Worm (Caenorhabditis elegans) whole organism, young adult: ENCODE results near the gene fbxb-65.

ENCODE experiments used
- F22D6.2 ChIP-seq: sonication (generic microtip); optimal IDR thresholded peaks from 2 replicates; lab custom pipeline; 2016; ENCODE audit warnings: mild to moderate bottlenecking, missing genetic modification characterization, missing compliant biosample characterization
- K12H6.12 ChIP-seq: fragments of 200-800 bp; sonication (Bioruptor generic); optimal IDR thresholded peaks from 2 replicates; lab custom pipeline; 2018; ENCODE audit warnings: mild to moderate bottlenecking, missing genetic modification characterization, missing compliant biosample characterization
- Y95B8A.8 ChIP-seq: fragments of 200-800 bp; sonication (Bioruptor generic); IDR thresholded peaks from 2 replicates; pipeline ENCODE4 v1.3.6; 2022; ENCODE audit warnings: missing genetic modification reagents, missing genetic modification characterization, missing compliant biosample characterization
- madf-6 ChIP-seq: fragments of 200-800 bp; sonication (Bioruptor generic); IDR thresholded peaks from 2 replicates; pipeline ENCODE4 v1.3.6; 2022; ENCODE audit warnings: missing genetic modification reagents, missing genetic modification characterization, missing compliant biosample characterization
- snpc-1.3 ChIP-seq: sonication (generic microtip); optimal IDR thresholded peaks from 2 replicates; lab custom pipeline; 2017; ENCODE audit warnings: missing genetic modification characterization, mild to moderate bottlenecking, missing compliant biosample characterization, antibody characterized with exemption, moderate library complexity, missing genotype, missing genetic modification reagents; ENCODE audit not compliant: insufficient read depth
- snpc-4 ChIP-seq, 5 experiments: fragments of 150-350 bp in 1 of 5; sonication (generic microtip) in 4 of 5; optimal IDR thresholded peaks; 2 replicates each; lab custom pipeline; 2014 to 2018; ENCODE audit warnings: missing genetic modification characterization in 5 of 5, missing biosample characterization in 3 of 5, antibody characterized with exemption in 2 of 5, mild to moderate bottlenecking in 2 of 5, missing compliant biosample characterization in 2 of 5, missing genotype in 2 of 5, moderate library complexity in 2 of 5, missing genetic modification reagents in 1 of 5
- sptf-2 ChIP-seq: fragments of 200-800 bp; sonication (Bioruptor generic); optimal IDR thresholded peaks from 2 replicates; lab custom pipeline; 2018; ENCODE audit warnings: mild to moderate bottlenecking, missing genetic modification characterization, missing compliant biosample characterization
- ztf-6 ChIP-seq: fragments of 200-800 bp; sonication (Bioruptor generic); IDR thresholded peaks from 2 replicates; pipeline ENCODE4 v1.3.6; 2022; ENCODE audit warnings: missing genetic modification reagents, missing genetic modification characterization, missing compliant biosample characterization

DNA sequence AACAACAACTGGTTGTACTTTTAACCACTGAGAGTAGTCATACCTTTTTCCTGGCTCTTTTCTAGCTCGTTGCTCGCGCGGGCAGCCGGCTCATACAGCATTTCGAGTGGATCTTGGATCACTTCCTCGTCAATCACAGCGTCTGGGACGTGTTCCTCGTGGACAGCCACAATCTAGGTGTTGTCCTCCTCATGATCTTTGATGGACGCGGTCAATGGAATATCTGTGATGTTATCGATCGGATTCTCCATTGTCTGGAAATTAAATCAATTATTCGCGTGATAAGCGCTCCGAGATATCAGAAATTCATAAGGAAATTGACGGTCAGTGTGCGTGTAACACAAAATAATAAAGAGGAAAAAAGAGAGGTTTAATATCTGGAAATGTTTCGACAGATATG lies 49.5 kb upstream of the fbxb-65 start, which contains the start of gene F21D9.8:
- no peak for TF ChIP-seq F22D6.2
- no peak for TF ChIP-seq snpc-4 (GFP tag; optimal IDR thresholded peaks at IDR 0.05; lab: Kevin White, UChicago)
- TF ChIP-seq snpc-4 (tag; optimal IDR thresholded peaks at IDR 0.05; lab: Kevin White, UChicago) = no peak
- TF ChIP-seq ztf-6 = no peak
- no peak for TF ChIP-seq madf-6 (GFP tag; lab: Robert Waterston, UW)
- no peak for TF ChIP-seq Y95B8A.8 (GFP tag; lab: Robert Waterston, UW)
- TF ChIP-seq K12H6.12 (tag; lab: Kevin White, UChicago) = no peak
- TF ChIP-seq sptf-2 (GFP tag; lab: Kevin White, UChicago) = no peak
- TF ChIP-seq snpc-1.3 (tag; lab: Kevin White, UChicago) = no peak
